Fruit fly (Drosophila melanogaster) whole organism, embryonic: ENCODE results near the gene hiro.

Source experiments
- ATbp ChIP-seq: fragments of 200-800 bp; sonication (Bioruptor generic); optimal IDR thresholded peaks from 2 replicates; lab custom pipeline; 2017; ENCODE audit warnings: missing biosample characterization, mild to moderate bottlenecking, missing genetic modification characterization, missing genetic modification reagents
- Aef1 ChIP-seq: fragments of 200-800 bp; sonication (Bioruptor generic); IDR thresholded peaks from 3 replicates; pipeline ENCODE4 v1.3.6; 2022; ENCODE audit warnings: missing biosample characterization, missing genetic modification characterization
- CG10147 ChIP-seq: fragments of 200-800 bp; sonication (Bioruptor generic); optimal IDR thresholded peaks from 2 replicates; lab custom pipeline; 2019; ENCODE audit warnings: missing biosample characterization, mild to moderate bottlenecking, missing genetic modification characterization, moderate library complexity
- CG10366 ChIP-seq: fragments of 200-800 bp; sonication (Bioruptor generic); IDR thresholded peaks from 2 replicates; pipeline ENCODE4 v1.3.6; 2022; ENCODE audit warnings: missing biosample characterization, missing genetic modification characterization
- CG11398 ChIP-seq: fragments of 200-800 bp; sonication (Bioruptor generic); optimal IDR thresholded peaks from 2 replicates; lab custom pipeline; 2016; ENCODE audit warnings: missing biosample characterization, missing genetic modification characterization
- CG12236 ChIP-seq: fragments of 200-800 bp; sonication (Bioruptor generic); optimal IDR thresholded peaks from 2 replicates; lab custom pipeline; 2016; ENCODE audit warnings: missing biosample characterization, missing genetic modification characterization
- CG13424 ChIP-seq: fragments of 200-800 bp; sonication (Bioruptor generic); optimal IDR thresholded peaks from 2 replicates; lab custom pipeline; 2019; ENCODE audit warnings: missing biosample characterization, mild to moderate bottlenecking, missing genetic modification characterization, moderate library complexity
- CG14014 ChIP-seq: fragments of 200-800 bp; sonication (Bioruptor generic); IDR thresholded peaks from 2 replicates; pipeline ENCODE4 v1.3.6; 2022; ENCODE audit warnings: missing biosample characterization, missing genetic modification characterization
- CG15696 ChIP-seq: fragments of 200-800 bp; sonication (Bioruptor generic); optimal IDR thresholded peaks from 2 replicates; lab custom pipeline; 2019; ENCODE audit warnings: missing biosample characterization, mild to moderate bottlenecking, missing genetic modification characterization, moderate library complexity
- CG1602 ChIP-seq: fragments of 200-800 bp; sonication (Bioruptor generic); optimal IDR thresholded peaks from 3 replicates; lab custom pipeline; 2016; ENCODE audit warnings: missing biosample characterization, missing genetic modification characterization
- CG17612 ChIP-seq: fragments of 200-800 bp; sonication (Bioruptor generic); IDR thresholded peaks from 2 replicates; pipeline ENCODE4 v1.3.6; 2022; ENCODE audit warnings: missing biosample characterization, missing genetic modification characterization
- CG30403 ChIP-seq: fragments of 200-800 bp; sonication (Bioruptor generic); optimal IDR thresholded peaks from 3 replicates; lab custom pipeline; 2016; ENCODE audit warnings: missing biosample characterization, missing genetic modification characterization
- CG31224 ChIP-seq: fragments of 200-800 bp; sonication (Bioruptor generic); IDR thresholded peaks from 2 replicates; pipeline ENCODE4 v1.3.6; 2022; ENCODE audit warnings: missing biosample characterization, missing genetic modification characterization
- CG31365 ChIP-seq: fragments of 200-800 bp; sonication (Bioruptor generic); optimal IDR thresholded peaks from 2 replicates; lab custom pipeline; 2018; ENCODE audit warnings: missing biosample characterization, mild to moderate bottlenecking, missing genetic modification characterization
- CG4617 ChIP-seq: fragments of 200-800 bp; sonication (Bioruptor generic); optimal IDR thresholded peaks from 3 replicates; lab custom pipeline; 2016; ENCODE audit warnings: missing biosample characterization, missing genetic modification characterization, borderline replicate concordance
- CG5953 ChIP-seq: fragments of 200-800 bp; sonication (Bioruptor generic); IDR thresholded peaks from 2 replicates; pipeline ENCODE4 v1.3.6; 2022; ENCODE audit warnings: missing biosample characterization, missing genetic modification characterization
- CG6683 ChIP-seq: fragments of 200-800 bp; sonication (Bioruptor generic); optimal IDR thresholded peaks from 2 replicates; lab custom pipeline; 2017; ENCODE audit warnings: missing biosample characterization, mild to moderate bottlenecking, missing genetic modification characterization, missing genetic modification reagents
- CG8359 ChIP-seq: fragments of 200-800 bp; sonication (Bioruptor generic); optimal IDR thresholded peaks from 2 replicates; lab custom pipeline; 2017; ENCODE audit warnings: missing biosample characterization, mild to moderate bottlenecking, missing genetic modification characterization, borderline replicate concordance
- Dfd ChIP-seq, 2 experiments: fragments of >200 bp; optimal IDR thresholded peaks; 2 replicates each; lab custom pipeline; 2017; ENCODE audit warnings: missing biosample characterization in 2 of 2, missing genetic modification characterization in 2 of 2
- E2f2 ChIP-seq: fragments of 200-800 bp; sonication (Bioruptor generic); IDR thresholded peaks from 2 replicates; pipeline ENCODE4 v1.3.6; 2022; ENCODE audit warnings: missing biosample characterization, missing genetic modification characterization
- Eip74EF ChIP-seq, 2 experiments: fragments of 200-800 bp in 1 of 2; fragments of >200 bp in 1 of 2; sonication (Bioruptor generic) in 1 of 2; optimal IDR thresholded peaks; 2 replicates each; lab custom pipeline; 2017 to 2019; ENCODE audit warnings: missing biosample characterization in 2 of 2, missing genetic modification characterization in 2 of 2, mild to moderate bottlenecking in 1 of 2, moderate library complexity in 1 of 2
- Gug ChIP-seq: fragments of 200-800 bp; sonication (Bioruptor generic); IDR thresholded peaks from 4 replicates; pipeline ENCODE4 v1.3.6; 2022; ENCODE audit warnings: missing biosample characterization, missing genetic modification characterization
- HLH3B ChIP-seq: fragments of 200-800 bp; sonication (Bioruptor generic); IDR thresholded peaks from 2 replicates; pipeline ENCODE4 v1.3.6; 2022; ENCODE audit warnings: missing biosample characterization, missing genetic modification characterization
- Hr3 ChIP-seq: fragments of 200-800 bp; sonication (Bioruptor generic); optimal IDR thresholded peaks from 3 replicates; lab custom pipeline; 2016; ENCODE audit warnings: missing biosample characterization, missing genetic modification characterization
- Hr39 ChIP-seq: fragments of >200 bp; optimal IDR thresholded peaks from 2 replicates; lab custom pipeline; 2017
- Hr78 ChIP-seq, 2 experiments: fragments of 200-800 bp in 1 of 2; fragments of >200 bp in 1 of 2; sonication (Bioruptor generic) in 1 of 2; optimal IDR thresholded peaks; 2 replicates each; lab custom pipeline; 2017 to 2019; ENCODE audit warnings: missing biosample characterization in 2 of 2, missing genetic modification characterization in 2 of 2, mild to moderate bottlenecking in 1 of 2, moderate library complexity in 1 of 2
- MESR4 ChIP-seq: fragments of 200-800 bp; sonication (Bioruptor generic); optimal IDR thresholded peaks from 2 replicates; lab custom pipeline; 2018; ENCODE audit warnings: missing biosample characterization, mild to moderate bottlenecking, missing genetic modification characterization, moderate library complexity
- Mad ChIP-seq: fragments of 200-800 bp; sonication (Bioruptor generic); optimal IDR thresholded peaks from 2 replicates; lab custom pipeline; 2016; ENCODE audit warnings: missing biosample characterization, missing genetic modification characterization
- NFAT ChIP-seq: fragments of 200-800 bp; sonication (Bioruptor generic); IDR thresholded peaks from 2 replicates; pipeline ENCODE4 v1.3.6; 2022; ENCODE audit warnings: missing biosample characterization, missing genetic modification characterization
- Opbp ChIP-seq: fragments of 200-800 bp; sonication (Bioruptor generic); IDR thresholded peaks from 3 replicates; pipeline ENCODE4 v1.3.6; 2022; ENCODE audit warnings: missing biosample characterization, missing genetic modification characterization; ENCODE audit not compliant: partially characterized antibody
- PHDP ChIP-seq: fragments of 200-800 bp; sonication (Bioruptor generic); optimal IDR thresholded peaks from 3 replicates; lab custom pipeline; 2018; ENCODE audit warnings: missing biosample characterization, mild to moderate bottlenecking, missing genetic modification characterization, moderate library complexity
- Spps ChIP-seq: fragments of 200-800 bp; sonication (Bioruptor generic); optimal IDR thresholded peaks from 2 replicates; lab custom pipeline; 2018; ENCODE audit warnings: missing biosample characterization, mild to moderate bottlenecking, missing genetic modification characterization
- Trl ChIP-seq, 3 experiments: fragments of >200 bp in 2 of 3; fragments of 200-800 bp in 1 of 3; sonication (Bioruptor generic) in 1 of 3; optimal IDR thresholded peaks; 2 replicates in 1 of 3; 3 replicates in 2 of 3; lab custom pipeline; 2016 to 2017; ENCODE audit warnings: missing biosample characterization in 1 of 3, missing genetic modification characterization in 1 of 3
- ap ChIP-seq: fragments of 200-800 bp; sonication (Bioruptor generic); IDR thresholded peaks from 2 replicates; pipeline ENCODE4 v1.3.6; 2022; ENCODE audit warnings: missing biosample characterization, missing genetic modification characterization
- chm ChIP-seq: fragments of 200-800 bp; sonication (Bioruptor generic); IDR thresholded peaks from 2 replicates; pipeline ENCODE4 v1.3.6; 2022; ENCODE audit warnings: missing biosample characterization, missing genetic modification characterization
- danr ChIP-seq: fragments of 200-800 bp; sonication (Bioruptor generic); IDR thresholded peaks from 2 replicates; pipeline ENCODE4 v1.3.6; 2022; ENCODE audit warnings: missing biosample characterization, missing genetic modification characterization
- ewg ChIP-seq: fragments of 200-800 bp; sonication (Bioruptor generic); optimal IDR thresholded peaks from 3 replicates; lab custom pipeline; 2017; ENCODE audit warnings: mild to moderate bottlenecking, missing biosample characterization, missing genetic modification reagents, missing genetic modification characterization
- ftz-f1 ChIP-seq: fragments of 200-800 bp; sonication (Bioruptor generic); optimal IDR thresholded peaks from 2 replicates; lab custom pipeline; 2016; ENCODE audit warnings: missing biosample characterization, missing genetic modification characterization
- hb ChIP-seq: fragments of 200-800 bp; sonication (Bioruptor generic); IDR thresholded peaks from 3 replicates; pipeline ENCODE4 v1.3.6; 2022; ENCODE audit warnings: missing biosample characterization, missing genetic modification characterization; ENCODE audit not compliant: partially characterized antibody
- lbe ChIP-seq: fragments of 200-800 bp; sonication (Bioruptor generic); optimal IDR thresholded peaks from 2 replicates; lab custom pipeline; 2016; ENCODE audit warnings: missing biosample characterization, mild to moderate bottlenecking, missing genetic modification characterization
- maf-S ChIP-seq: fragments of 200-800 bp; sonication (Bioruptor generic); optimal IDR thresholded peaks from 2 replicates; lab custom pipeline; 2016; ENCODE audit warnings: missing biosample characterization, missing genetic modification characterization
- mirr ChIP-seq: fragments of 200-800 bp; sonication (Bioruptor generic); optimal IDR thresholded peaks from 3 replicates; lab custom pipeline; 2018; ENCODE audit warnings: missing biosample characterization, mild to moderate bottlenecking, missing genetic modification characterization
- nau ChIP-seq: fragments of 200-800 bp; sonication (Bioruptor generic); optimal IDR thresholded peaks from 3 replicates; lab custom pipeline; 2017; ENCODE audit warnings: missing biosample characterization, mild to moderate bottlenecking, missing genetic modification characterization, missing genetic modification reagents
- prd ChIP-seq, 3 experiments: fragments of >200 bp in 2 of 3; fragments of 200-800 bp in 1 of 3; sonication (Bioruptor generic) in 1 of 3; optimal IDR thresholded peaks in 2 of 3; IDR thresholded peaks in 1 of 3; 2 replicates in 2 of 3; 3 replicates in 1 of 3; pipeline versions ENCODE4 v1.3.6 to Lab custom; 2017 to 2022; ENCODE audit warnings: missing biosample characterization in 1 of 3, missing genetic modification characterization in 1 of 3
- slbo ChIP-seq: fragments of 200-800 bp; sonication (Bioruptor generic); IDR thresholded peaks from 2 replicates; pipeline ENCODE4 v1.3.6; 2022; ENCODE audit warnings: missing biosample characterization, missing genetic modification characterization
- sob ChIP-seq: fragments of 200-800 bp; sonication (Bioruptor generic); IDR thresholded peaks from 2 replicates; pipeline ENCODE4 v1.3.6; 2022; ENCODE audit warnings: missing biosample characterization, missing genetic modification characterization
- stwl ChIP-seq: fragments of 200-800 bp; sonication (Bioruptor generic); optimal IDR thresholded peaks from 3 replicates; lab custom pipeline; 2018; ENCODE audit warnings: missing biosample characterization, mild to moderate bottlenecking, missing genetic modification characterization, moderate library complexity
- tll ChIP-seq, 2 experiments: fragments of 200-800 bp in 1 of 2; fragments of >200 bp in 1 of 2; sonication (Bioruptor generic) in 1 of 2; optimal IDR thresholded peaks; 2 replicates each; lab custom pipeline; 2017 to 2019; ENCODE audit warnings: missing biosample characterization in 2 of 2, missing genetic modification characterization in 2 of 2, mild to moderate bottlenecking in 1 of 2, moderate library complexity in 1 of 2
- zen ChIP-seq: fragments of 200-800 bp; sonication (Bioruptor generic); optimal IDR thresholded peaks from 3 replicates; lab custom pipeline; 2018; ENCODE audit warnings: missing biosample characterization, mild to moderate bottlenecking, missing genetic modification characterization, moderate library complexity

hiro gene

DNA sequence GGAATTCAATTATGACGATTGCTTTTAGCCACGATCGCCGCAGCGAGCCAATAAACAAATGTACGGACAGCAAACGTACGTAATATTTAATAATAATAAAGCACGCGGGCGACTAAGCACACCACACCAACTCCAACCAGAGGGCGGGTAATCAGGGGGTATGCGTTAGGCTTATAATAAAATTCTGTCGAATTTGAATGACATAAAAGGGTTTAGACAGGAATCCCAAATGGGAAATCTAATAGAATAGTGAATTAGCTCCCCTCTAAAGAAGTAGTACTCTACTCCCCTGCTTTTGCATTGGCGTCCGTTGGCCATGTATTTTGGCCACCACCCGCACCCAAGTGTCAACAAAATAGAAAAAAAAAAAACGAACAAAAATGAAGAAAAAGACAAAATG lies 34.6 kb upstream of the hiro start (continued):
- TF ChIP-seq zen (tag; lab: Kevin White, UChicago) = no peak
- TF ChIP-seq Aef1 = peak; percentile 50
- TF ChIP-seq slbo (GFP tag; lab: Robert Waterston, UW) = peak; percentile 45; the same call in 1 of the 2 replicates
- no peak for TF ChIP-seq Trl (optimal IDR thresholded peaks at IDR 0.05; lab: Kevin White, UChicago)
- no peak for TF ChIP-seq Trl (GFP tag; optimal IDR thresholded peaks at IDR 0.05; lab: Kevin White, UChicago)
- no peak for TF ChIP-seq tll (GFP tag; optimal IDR thresholded peaks at IDR 0.05; lab: Kevin White, UChicago)
- TF ChIP-seq nau = no peak
- no peak for TF ChIP-seq CG4617 (GFP tag; lab: Kevin White, UChicago)
- TF ChIP-seq Spps (tag; lab: Kevin White, UChicago) = no peak
- no peak for TF ChIP-seq E2f2 (GFP tag; lab: Robert Waterston, UW)
- no peak for TF ChIP-seq danr (GFP tag; lab: Robert Waterston, UW)
- TF ChIP-seq CG8359 (GFP tag; lab: Kevin White, UChicago) = no peak
- TF ChIP-seq CG12236 = no peak
- peak; percentile 54; the same call in 3 of the 4 replicates for TF ChIP-seq Gug
- TF ChIP-seq prd (optimal IDR thresholded peaks at IDR 0.05; lab: Kevin White, UChicago) = no peak
- TF ChIP-seq prd (GFP tag; IDR thresholded peaks at IDR 0.05; lab: Robert Waterston, UW) = peak; percentile 56
- TF ChIP-seq Hr3 (GFP tag; lab: Kevin White, UChicago) = no peak
- TF ChIP-seq ewg (GFP tag; lab: Kevin White, UChicago) = no peak
- no peak for TF ChIP-seq Eip74EF (GFP tag; optimal IDR thresholded peaks at IDR 0.05; lab: Kevin White, UChicago)
- peak; percentile 61; the same call in 1 of the 2 replicates for TF ChIP-seq CG14014 (GFP tag; lab: Robert Waterston, UW)
- 0 out of 3 replicates have a peak, but pooled peaks have one; percentile 22 for TF ChIP-seq Opbp (GFP tag; lab: Robert Waterston, UW)
- TF ChIP-seq HLH3B (GFP tag; lab: Robert Waterston, UW) = peak; percentile 52
- peak; percentile 36; the same call in 1 of the 3 replicates for TF ChIP-seq hb
- no peak for TF ChIP-seq ftz-f1 (GFP tag; lab: Kevin White, UChicago)
- TF ChIP-seq CG10366 = peak; percentile 55
- no peak for TF ChIP-seq mirr (GFP tag; lab: Kevin White, UChicago)
- no peak for TF ChIP-seq Dfd (GFP tag; optimal IDR thresholded peaks at IDR 0.05; lab: Kevin White, UChicago)
- TF ChIP-seq Hr39 (lab: Kevin White, UChicago) = no peak
- 0 out of 2 replicates have a peak, but pooled peaks have one; percentile 20 for TF ChIP-seq ap
- peak; percentile 49; the same call in 1 of the 2 replicates for TF ChIP-seq sob
- TF ChIP-seq CG31365 = no peak
- TF ChIP-seq CG10147 (GFP tag; lab: Kevin White, UChicago) = no peak
- TF ChIP-seq Hr78 (GFP tag; optimal IDR thresholded peaks at IDR 0.05; lab: Kevin White, UChicago) = no peak
- TF ChIP-seq CG1602 = no peak
- no peak for TF ChIP-seq CG17612
- TF ChIP-seq CG5953 (GFP tag; lab: Robert Waterston, UW) = no peak
- TF ChIP-seq NFAT = no peak
- TF ChIP-seq MESR4 = no peak
- no peak for TF ChIP-seq CG6683
- no peak for TF ChIP-seq maf-S (GFP tag; lab: Kevin White, UChicago)
- no peak for TF ChIP-seq Mad (GFP tag; lab: Kevin White, UChicago)
- peak; percentile 60 for TF ChIP-seq chm
- no peak for TF ChIP-seq lbe (GFP tag; lab: Kevin White, UChicago)
- no peak for TF ChIP-seq CG30403 (GFP tag; lab: Kevin White, UChicago)
- TF ChIP-seq stwl (tag; lab: Kevin White, UChicago) = no peak
- TF ChIP-seq ATbp (GFP tag; lab: Kevin White, UChicago) = no peak
- TF ChIP-seq CG31224 (GFP tag; lab: Robert Waterston, UW) = peak; percentile 32; the same call in 1 of the 2 replicates
- no peak for TF ChIP-seq PHDP (tag; lab: Kevin White, UChicago)
- no peak for TF ChIP-seq CG11398 (GFP tag; lab: Kevin White, UChicago)
- TF ChIP-seq CG15696 (tag; lab: Kevin White, UChicago) = no peak
- TF ChIP-seq CG13424 (tag; lab: Kevin White, UChicago) = peak; percentile 31
